Worm (Caenorhabditis elegans) whole organism, L1 larva: ENCODE data around the gene F07F6.8.
A peak's percentile ranks its signal among the peaks of the same experiment; 100 is the strongest.

Source experiments
- C04F5.9 ChIP-seq: sonication (generic microtip); optimal IDR thresholded peaks from 2 replicates; lab custom pipeline; 2016; ENCODE audit warnings: missing genetic modification characterization, missing compliant biosample characterization
- C16A3.4 ChIP-seq: fragments of 150-350 bp; optimal IDR thresholded peaks from 2 replicates; lab custom pipeline; 2014; ENCODE audit warnings: missing biosample characterization, missing genetic modification characterization
- C34B4.2 ChIP-seq: sonication (generic microtip); optimal IDR thresholded peaks from 2 replicates; lab custom pipeline; 2017; ENCODE audit warnings: mild to moderate bottlenecking, missing genetic modification characterization, missing compliant biosample characterization
- F16B12.6 ChIP-seq: fragments of 150-350 bp; optimal IDR thresholded peaks from 2 replicates; lab custom pipeline; 2014; ENCODE audit warnings: missing biosample characterization, missing genetic modification characterization
- Y116A8C.19 ChIP-seq: sonication (generic microtip); optimal IDR thresholded peaks from 2 replicates; lab custom pipeline; 2016; ENCODE audit warnings: missing compliant biosample characterization, missing genetic modification characterization, borderline replicate concordance
- aha-1 ChIP-seq: fragments of 150-350 bp; optimal IDR thresholded peaks from 2 replicates; lab custom pipeline; 2014; ENCODE audit warnings: missing biosample characterization, missing genetic modification characterization
- ama-1 ChIP-seq: fragments of 150-350 bp; optimal IDR thresholded peaks from 2 replicates; lab custom pipeline; 2014
- blmp-1 ChIP-seq: fragments of 150-350 bp; optimal IDR thresholded peaks from 2 replicates; lab custom pipeline; 2014; ENCODE audit warnings: missing biosample characterization, missing genetic modification characterization
- ceh-63 ChIP-seq: fragments of 200-800 bp; sonication (Bioruptor generic); optimal IDR thresholded peaks from 2 replicates; lab custom pipeline; 2018; ENCODE audit warnings: mild to moderate bottlenecking, missing genetic modification characterization, missing compliant biosample characterization
- ceh-82 ChIP-seq, 3 experiments: fragments of 150-350 bp in 1 of 3; sonication (generic microtip) in 2 of 3; optimal IDR thresholded peaks; 2 replicates each; lab custom pipeline; 2014 to 2017; ENCODE audit warnings: missing biosample characterization in 3 of 3, missing genetic modification characterization in 3 of 3
- ceh-88 ChIP-seq: fragments of 200-800 bp; sonication (Bioruptor generic); IDR thresholded peaks from 2 replicates; pipeline ENCODE4 v1.3.6; 2022; ENCODE audit warnings: missing genetic modification characterization, missing compliant biosample characterization
- ceh-90 ChIP-seq: sonication (generic microtip); optimal IDR thresholded peaks from 2 replicates; lab custom pipeline; 2016; ENCODE audit warnings: missing genetic modification characterization, missing compliant biosample characterization
- dpl-1 ChIP-seq, 3 experiments: fragments of 150-350 bp in 2 of 3; sonication (generic microtip) in 1 of 3; optimal IDR thresholded peaks; 2 replicates each; lab custom pipeline; 2014 to 2017; ENCODE audit warnings: missing biosample characterization in 3 of 3, missing genetic modification characterization in 3 of 3, missing genetic modification reagents in 3 of 3
- efl-3 ChIP-seq: fragments of 200-800 bp; sonication (Bioruptor generic); optimal IDR thresholded peaks from 2 replicates; lab custom pipeline; 2018; ENCODE audit warnings: mild to moderate bottlenecking, missing genetic modification characterization, missing compliant biosample characterization
- egl-13 ChIP-seq: sonication (generic microtip); optimal IDR thresholded peaks from 2 replicates; lab custom pipeline; 2016; ENCODE audit warnings: missing genotype, missing genetic modification reagents, missing genetic modification characterization, missing compliant biosample characterization
- egl-27 ChIP-seq, 2 experiments: fragments of 150-350 bp in 1 of 2; sonication (generic microtip); optimal IDR thresholded peaks; 3 replicates each; lab custom pipeline; 2017 to 2018; ENCODE audit warnings: missing biosample characterization in 2 of 2, missing genetic modification characterization in 2 of 2, missing genetic modification reagents in 2 of 2
- elt-3 ChIP-seq, 6 experiments: fragments of 150-350 bp in 1 of 6; sonication (generic microtip); optimal IDR thresholded peaks; 2 replicates each; lab custom pipeline; 2017 to 2018; ENCODE audit warnings: missing biosample characterization in 6 of 6, missing genetic modification characterization in 6 of 6, inconsistent platforms in 1 of 6
- ets-5 ChIP-seq: fragments of 200-800 bp; sonication (Bioruptor generic); IDR thresholded peaks from 2 replicates; pipeline ENCODE4 v1.3.6; 2022; ENCODE audit warnings: missing genetic modification characterization, missing compliant biosample characterization
- fkh-4 ChIP-seq: sonication (generic microtip); optimal IDR thresholded peaks from 2 replicates; lab custom pipeline; 2016; ENCODE audit warnings: missing compliant biosample characterization, missing genetic modification characterization, borderline replicate concordance
- fkh-8 ChIP-seq: sonication (generic microtip); optimal IDR thresholded peaks from 2 replicates; lab custom pipeline; 2016; ENCODE audit warnings: mild to moderate bottlenecking, missing genetic modification characterization, missing compliant biosample characterization
- fos-1 ChIP-seq: fragments of 150-350 bp; optimal IDR thresholded peaks from 2 replicates; lab custom pipeline; 2014; ENCODE audit warnings: missing biosample characterization, missing genetic modification characterization
- hlh-17 ChIP-seq: fragments of 200-800 bp; sonication (Bioruptor generic); optimal IDR thresholded peaks from 2 replicates; lab custom pipeline; 2018; ENCODE audit warnings: missing genetic modification characterization, mild to moderate bottlenecking, missing compliant biosample characterization, moderate library complexity, borderline replicate concordance
- hlh-4 ChIP-seq: sonication (generic microtip); optimal IDR thresholded peaks from 2 replicates; lab custom pipeline; 2016; ENCODE audit warnings: mild to moderate bottlenecking, missing genetic modification characterization, missing compliant biosample characterization
- hpl-2 ChIP-seq: fragments of 150-350 bp; optimal IDR thresholded peaks from 2 replicates; lab custom pipeline; 2014; ENCODE audit warnings: missing biosample characterization, missing genetic modification reagents, missing genetic modification characterization
- jun-1 ChIP-seq: fragments of 150-350 bp; optimal IDR thresholded peaks from 2 replicates; lab custom pipeline; 2014; ENCODE audit warnings: missing biosample characterization, missing genetic modification reagents, missing genetic modification characterization
- lin-13 ChIP-seq: fragments of 150-350 bp; optimal IDR thresholded peaks from 2 replicates; lab custom pipeline; 2014; ENCODE audit warnings: missing biosample characterization, missing genetic modification reagents, missing genetic modification characterization
- lin-15B ChIP-seq: fragments of 150-350 bp; sonication (generic microtip); optimal IDR thresholded peaks from 3 replicates; lab custom pipeline; 2014; ENCODE audit warnings: missing biosample characterization, missing genetic modification characterization
- lin-35 ChIP-seq, 2 experiments: fragments of 150-350 bp; optimal IDR thresholded peaks; 2 replicates each; lab custom pipeline; 2014; ENCODE audit warnings: missing biosample characterization in 2 of 2, missing genetic modification characterization in 2 of 2, missing genetic modification reagents in 2 of 2
- lin-39 ChIP-seq: fragments of 150-350 bp; optimal IDR thresholded peaks from 2 replicates; lab custom pipeline; 2014; ENCODE audit warnings: missing biosample characterization, missing genetic modification reagents, missing genetic modification characterization
- lsy-2 ChIP-seq, 2 experiments: fragments of 150-350 bp; optimal IDR thresholded peaks; 2 replicates each; lab custom pipeline; 2014; ENCODE audit warnings: missing biosample characterization in 2 of 2, missing genetic modification characterization in 2 of 2
- mab-9 ChIP-seq: fragments of 200-800 bp; sonication (Bioruptor generic); IDR thresholded peaks from 2 replicates; pipeline ENCODE4 v1.3.6; 2022; ENCODE audit warnings: missing genetic modification reagents, missing genetic modification characterization, missing compliant biosample characterization
- mdl-1 ChIP-seq, 2 experiments: fragments of 150-350 bp; optimal IDR thresholded peaks; 2 replicates each; lab custom pipeline; 2014 to 2017; ENCODE audit warnings: missing biosample characterization in 2 of 2, missing genetic modification characterization in 2 of 2, inconsistent platforms in 1 of 2
- mef-2 ChIP-seq: fragments of 150-350 bp; optimal IDR thresholded peaks from 2 replicates; lab custom pipeline; 2014; ENCODE audit warnings: missing biosample characterization, missing genetic modification characterization
- mep-1 ChIP-seq: fragments of 150-350 bp; optimal IDR thresholded peaks from 2 replicates; lab custom pipeline; 2014; ENCODE audit warnings: missing biosample characterization, missing genetic modification characterization
- nhr-12 ChIP-seq: sonication (generic microtip); optimal IDR thresholded peaks from 2 replicates; lab custom pipeline; 2017; ENCODE audit warnings: missing biosample characterization, missing genetic modification characterization
- nhr-19 ChIP-seq: fragments of 200-800 bp; sonication (Bioruptor generic); conservative IDR thresholded peaks from 2 replicates; pipeline ENCODE4 v1.3.6; 2022; ENCODE audit warnings: missing genetic modification characterization, missing compliant biosample characterization
- nhr-20 ChIP-seq: sonication (generic microtip); optimal IDR thresholded peaks from 2 replicates; lab custom pipeline; 2016; ENCODE audit warnings: mild to moderate bottlenecking, missing genetic modification characterization, missing compliant biosample characterization
- nhr-71 ChIP-seq: sonication (generic microtip); optimal IDR thresholded peaks from 2 replicates; lab custom pipeline; 2016; ENCODE audit warnings: mild to moderate bottlenecking, missing genetic modification characterization, moderate library complexity, missing compliant biosample characterization
- nhr-84 ChIP-seq: sonication (generic microtip); optimal IDR thresholded peaks from 2 replicates; lab custom pipeline; 2017; ENCODE audit warnings: missing biosample characterization, missing genetic modification characterization
- pag-3 ChIP-seq: sonication (generic microtip); optimal IDR thresholded peaks from 2 replicates; lab custom pipeline; 2017; ENCODE audit warnings: missing genetic modification characterization, mild to moderate bottlenecking, missing compliant biosample characterization, antibody characterized with exemption, borderline replicate concordance; ENCODE audit not compliant: insufficient read depth
- pax-3 ChIP-seq: fragments of 200-800 bp; sonication (Bioruptor generic); optimal IDR thresholded peaks from 2 replicates; lab custom pipeline; 2018; ENCODE audit warnings: mild to moderate bottlenecking, missing genetic modification characterization, moderate library complexity, missing compliant biosample characterization
- pqm-1 ChIP-seq: sonication (generic microtip); optimal IDR thresholded peaks from 3 replicates; lab custom pipeline; 2017; ENCODE audit warnings: missing biosample characterization, missing genetic modification characterization
- rnt-1 ChIP-seq: sonication (generic microtip); optimal IDR thresholded peaks from 2 replicates; lab custom pipeline; 2016; ENCODE audit warnings: mild to moderate bottlenecking, missing genetic modification characterization, moderate library complexity, missing compliant biosample characterization
- snpc-4 ChIP-seq: fragments of 150-350 bp; optimal IDR thresholded peaks from 2 replicates; lab custom pipeline; 2014; ENCODE audit warnings: missing biosample characterization, missing genetic modification characterization
- snu-23 ChIP-seq: sonication (generic microtip); optimal IDR thresholded peaks from 2 replicates; lab custom pipeline; 2016; ENCODE audit warnings: missing genetic modification characterization, missing compliant biosample characterization
- sox-4 ChIP-seq: sonication (generic microtip); optimal IDR thresholded peaks from 2 replicates; lab custom pipeline; 2016; ENCODE audit warnings: missing genetic modification characterization, missing compliant biosample characterization
- tlp-1 ChIP-seq: fragments of 150-350 bp; optimal IDR thresholded peaks from 2 replicates; lab custom pipeline; 2014; ENCODE audit warnings: missing biosample characterization, missing genetic modification characterization
- unc-130 ChIP-seq: fragments of 150-350 bp; optimal IDR thresholded peaks from 2 replicates; lab custom pipeline; 2017; ENCODE audit warnings: missing biosample characterization, missing genetic modification characterization, inconsistent platforms
- unc-30 ChIP-seq: sonication (generic microtip); optimal IDR thresholded peaks from 2 replicates; lab custom pipeline; 2017; ENCODE audit warnings: missing biosample characterization, missing genetic modification characterization
- unc-62 ChIP-seq: fragments of 150-350 bp; optimal IDR thresholded peaks from 2 replicates; lab custom pipeline; 2014; ENCODE audit warnings: missing biosample characterization, missing genetic modification reagents, missing genetic modification characterization
- unc-86 ChIP-seq: sonication (generic microtip); optimal IDR thresholded peaks from 2 replicates; lab custom pipeline; 2016; ENCODE audit warnings: missing genetic modification characterization, missing compliant biosample characterization
- zag-1 ChIP-seq: fragments of 150-350 bp; optimal IDR thresholded peaks from 2 replicates; lab custom pipeline; 2014; ENCODE audit warnings: missing biosample characterization, missing genetic modification characterization
- zip-4 ChIP-seq: fragments of 200-800 bp; sonication (Bioruptor generic); optimal IDR thresholded peaks from 2 replicates; lab custom pipeline; 2018; ENCODE audit warnings: mild to moderate bottlenecking, missing genetic modification characterization, moderate library complexity, missing compliant biosample characterization
- ztf-11 ChIP-seq, 2 experiments: sonication (generic microtip); optimal IDR thresholded peaks; 2 replicates each; lab custom pipeline; 2016 to 2017; ENCODE audit warnings: missing genetic modification characterization in 2 of 2, missing biosample characterization in 1 of 2, missing compliant biosample characterization in 1 of 2

Gene F07F6.8

DNA sequence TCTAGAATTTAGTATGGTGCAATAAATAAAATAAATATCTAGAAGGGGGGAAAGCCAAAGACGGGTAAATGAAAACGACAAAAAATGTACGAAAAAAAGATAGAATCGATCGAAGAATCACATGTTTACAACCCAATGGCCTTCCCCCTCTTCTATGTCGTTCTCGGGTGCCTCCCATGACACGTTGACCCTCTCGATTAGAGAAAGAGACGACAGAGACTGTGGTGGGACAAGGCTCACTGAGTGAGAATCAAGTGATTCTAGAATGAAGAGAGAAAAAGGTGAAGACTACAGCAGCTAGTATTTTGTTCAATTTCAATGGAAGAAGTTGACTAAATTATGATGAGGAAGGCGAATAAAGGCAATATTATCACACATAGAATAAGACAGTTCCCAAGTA is 521 bp upstream of the F07F6.8 start (continued):
- TF ChIP-seq lsy-2 (tag; optimal IDR thresholded peaks at IDR 0.05; lab: Kevin White, UChicago) (peak; percentile 56 to 73), hpl-2 (no peak), jun-1 (no peak), Y116A8C.19 (tag; lab: Kevin White, UChicago) (no peak), unc-86 (no peak), unc-30 (no peak), rnt-1 (tag; lab: Kevin White, UChicago) (peak; percentile 71), snpc-4 (tag; lab: Kevin White, UChicago) (peak; percentile 6), lin-39 (tag; lab: Kevin White, UChicago) (no peak), ztf-11 (tag; optimal IDR thresholded peaks at IDR 0.05; lab: Kevin White, UChicago) (no peak), mdl-1 (tag; optimal IDR thresholded peaks at IDR 0.05; lab: Kevin White, UChicago) (peak in 1 of 2 experiments; percentile 62), ceh-90 (tag; lab: Kevin White, UChicago) (no peak), C04F5.9 (tag; lab: Kevin White, UChicago) (no peak), nhr-71 (tag; lab: Kevin White, UChicago) (peak; percentile 78), C34B4.2 (tag; lab: Kevin White, UChicago) (no peak), ceh-82 (tag; optimal IDR thresholded peaks at IDR 0.05; lab: Kevin White, UChicago) (no peak), lin-15B (tag; lab: Kevin White, UChicago) (no peak), efl-3 (GFP tag; lab: Kevin White, UChicago) (no peak), unc-130 (tag; lab: Kevin White, UChicago) (no peak), fkh-8 (tag; lab: Kevin White, UChicago) (no peak), nhr-84 (tag; lab: Kevin White, UChicago) (no peak), snu-23 (GFP tag; lab: Kevin White, UChicago) (peak; percentile 81), zag-1 (tag; lab: Kevin White, UChicago) (no peak), mef-2 (tag; lab: Kevin White, UChicago) (no peak), hlh-4 (tag; lab: Kevin White, UChicago) (no peak), fkh-4 (tag; lab: Kevin White, UChicago) (no peak), lin-35 (GFP tag; optimal IDR thresholded peaks at IDR 0.05; lab: Kevin White, UChicago) (peak; percentile 60 to 78), mep-1 (tag; lab: Kevin White, UChicago) (peak; percentile 70), blmp-1 (tag; lab: Kevin White, UChicago) (peak; percentile 34), mab-9 (GFP tag; lab: Robert Waterston, UW) (no peak), pag-3 (tag; lab: Kevin White, UChicago) (no peak), ceh-88 (no peak), pax-3 (no peak), nhr-12 (tag; lab: Kevin White, UChicago) (no peak), egl-27 (tag; optimal IDR thresholded peaks at IDR 0.05; lab: Kevin White, UChicago) (no peak), ama-1 (lab: Kevin White, UChicago) (no peak), nhr-20 (peak; percentile 60), aha-1 (tag; lab: Kevin White, UChicago) (no peak), ceh-63 (GFP tag; lab: Kevin White, UChicago) (no peak), unc-62 (GFP tag; lab: Kevin White, UChicago) (no peak), sox-4 (no peak), dpl-1 (GFP tag; optimal IDR thresholded peaks at IDR 0.05; lab: Kevin White, UChicago) (peak; percentile 21 to 60 (median 58)), F16B12.6 (tag; lab: Kevin White, UChicago) (peak; percentile 34), tlp-1 (tag; lab: Kevin White, UChicago) (no peak), C16A3.4 (tag; lab: Kevin White, UChicago) (peak; percentile 55), nhr-19 (GFP tag; lab: Robert Waterston, UW) (peak; percentile 21; the same call in 1 of the 2 replicates), pqm-1 (no peak), zip-4 (no peak), lin-13 (GFP tag; lab: Kevin White, UChicago) (peak; percentile 37), egl-13 (no peak), elt-3 (tag; optimal IDR thresholded peaks at IDR 0.05; lab: Kevin White, UChicago) (peak in 1 of 6 experiments; percentile 74), ets-5 (no peak), fos-1 (no peak), hlh-17 (GFP tag; lab: Kevin White, UChicago) (no peak)
